Fruit fly (Drosophila melanogaster) whole organism, embryonic: ENCODE data around the gene Lcp65Aa.

ENCODE experiments used
- Abd-B ChIP-seq: fragments of 200-800 bp; sonication (Bioruptor generic); optimal IDR thresholded peaks from 2 replicates; lab custom pipeline; 2018; ENCODE audit warnings: missing biosample characterization, mild to moderate bottlenecking, missing genetic modification characterization, moderate library complexity
- Atf-2 ChIP-seq: fragments of 200-800 bp; sonication (Bioruptor generic); optimal IDR thresholded peaks from 2 replicates; lab custom pipeline; 2016; ENCODE audit warnings: missing biosample characterization, missing genetic modification characterization
- Bgb ChIP-seq: fragments of 200-800 bp; sonication (Bioruptor generic); IDR thresholded peaks from 2 replicates; pipeline ENCODE4 v1.3.6; 2022; ENCODE audit warnings: missing biosample characterization, missing genetic modification characterization; ENCODE audit not compliant: partially characterized antibody
- CG12744 ChIP-seq: fragments of 200-800 bp; sonication (Bioruptor generic); optimal IDR thresholded peaks from 2 replicates; lab custom pipeline; 2016; ENCODE audit warnings: missing biosample characterization, missing genetic modification characterization
- CG13624 ChIP-seq: fragments of 200-800 bp; sonication (Bioruptor generic); optimal IDR thresholded peaks from 2 replicates; lab custom pipeline; 2016; ENCODE audit warnings: missing biosample characterization, missing genetic modification characterization
- CG14050 ChIP-seq: fragments of 200-800 bp; sonication (Bioruptor generic); IDR thresholded peaks from 3 replicates; pipeline ENCODE4 v1.3.6; 2022; ENCODE audit warnings: missing biosample characterization, missing genetic modification characterization
- CG1529 ChIP-seq: fragments of 200-800 bp; sonication (Bioruptor generic); optimal IDR thresholded peaks from 3 replicates; lab custom pipeline; 2018; ENCODE audit warnings: missing biosample characterization, missing genetic modification characterization
- CG15696 ChIP-seq: fragments of 200-800 bp; sonication (Bioruptor generic); optimal IDR thresholded peaks from 2 replicates; lab custom pipeline; 2019; ENCODE audit warnings: missing biosample characterization, mild to moderate bottlenecking, missing genetic modification characterization, moderate library complexity
- CG17361 ChIP-seq: fragments of 200-800 bp; sonication (Bioruptor generic); IDR thresholded peaks from 3 replicates; pipeline ENCODE4 v1.3.6; 2022; ENCODE audit warnings: missing biosample characterization, missing genetic modification characterization
- CG17568 ChIP-seq: fragments of 200-800 bp; sonication (Bioruptor generic); optimal IDR thresholded peaks from 2 replicates; lab custom pipeline; 2018; ENCODE audit warnings: missing biosample characterization, mild to moderate bottlenecking, missing genetic modification characterization, moderate library complexity
- CG31365 ChIP-seq: fragments of 200-800 bp; sonication (Bioruptor generic); optimal IDR thresholded peaks from 2 replicates; lab custom pipeline; 2018; ENCODE audit warnings: missing biosample characterization, mild to moderate bottlenecking, missing genetic modification characterization
- CG32772 ChIP-seq: fragments of 200-800 bp; sonication (Bioruptor generic); IDR thresholded peaks from 2 replicates; pipeline ENCODE4 v1.3.6; 2022; ENCODE audit warnings: missing biosample characterization, missing genetic modification characterization
- CG33213 ChIP-seq: fragments of 200-800 bp; sonication (Bioruptor generic); optimal IDR thresholded peaks from 3 replicates; lab custom pipeline; 2016; ENCODE audit warnings: missing biosample characterization, missing genetic modification characterization
- CG5180 ChIP-seq: fragments of 200-800 bp; sonication (Bioruptor generic); optimal IDR thresholded peaks from 3 replicates; lab custom pipeline; 2017; ENCODE audit warnings: missing biosample characterization, missing genetic modification characterization, mild to moderate bottlenecking, moderate library complexity, missing genetic modification reagents
- CG6854 ChIP-seq: fragments of 200-800 bp; sonication (Bioruptor generic); optimal IDR thresholded peaks from 3 replicates; lab custom pipeline; 2017; ENCODE audit warnings: missing biosample characterization, mild to moderate bottlenecking, missing genetic modification characterization
- CG7271 ChIP-seq: fragments of 200-800 bp; sonication (Bioruptor generic); optimal IDR thresholded peaks from 2 replicates; lab custom pipeline; 2018; ENCODE audit warnings: missing biosample characterization, mild to moderate bottlenecking, missing genetic modification characterization, moderate library complexity
- CG7372 ChIP-seq: fragments of 200-800 bp; sonication (Bioruptor generic); IDR thresholded peaks from 2 replicates; pipeline ENCODE4 v1.3.6; 2022; ENCODE audit warnings: missing biosample characterization, missing genetic modification characterization
- Doc3 ChIP-seq: fragments of 200-800 bp; sonication (Bioruptor generic); IDR thresholded peaks from 3 replicates; pipeline ENCODE4 v1.3.6; 2022; ENCODE audit warnings: missing biosample characterization, missing genetic modification characterization; ENCODE audit not compliant: partially characterized antibody
- H15 ChIP-seq: fragments of 200-800 bp; sonication (Bioruptor generic); IDR thresholded peaks from 3 replicates; pipeline ENCODE4 v1.3.6; 2022; ENCODE audit warnings: missing biosample characterization, missing genetic modification characterization
- Jarid2 ChIP-seq: fragments of 200-800 bp; sonication (Bioruptor generic); optimal IDR thresholded peaks from 3 replicates; lab custom pipeline; 2017; ENCODE audit warnings: mild to moderate bottlenecking, missing biosample characterization, missing genetic modification reagents, missing genetic modification characterization
- MESR4 ChIP-seq: fragments of 200-800 bp; sonication (Bioruptor generic); optimal IDR thresholded peaks from 2 replicates; lab custom pipeline; 2018; ENCODE audit warnings: missing biosample characterization, mild to moderate bottlenecking, missing genetic modification characterization, moderate library complexity
- NK7.1 ChIP-seq: fragments of 200-800 bp; sonication (Bioruptor generic); optimal IDR thresholded peaks from 3 replicates; lab custom pipeline; 2016; ENCODE audit warnings: missing biosample characterization, missing genetic modification characterization
- Ravus ChIP-seq: fragments of 200-800 bp; sonication (Bioruptor generic); IDR thresholded peaks from 2 replicates; pipeline ENCODE4 v1.3.6; 2022; ENCODE audit warnings: missing biosample characterization, missing genetic modification characterization
- bowl ChIP-seq: fragments of 200-800 bp; sonication (Bioruptor generic); IDR thresholded peaks from 2 replicates; pipeline ENCODE4 v1.3.6; 2022; ENCODE audit warnings: missing biosample characterization, missing genetic modification characterization
- chif ChIP-seq, 2 experiments: fragments of 200-800 bp; sonication (Bioruptor generic); optimal IDR thresholded peaks; 3 replicates each; lab custom pipeline; 2016; ENCODE audit warnings: missing biosample characterization in 2 of 2, missing genetic modification characterization in 2 of 2
- chinmo ChIP-seq: fragments of 200-800 bp; sonication (Bioruptor generic); IDR thresholded peaks from 4 replicates; pipeline ENCODE4 v1.3.6; 2022; ENCODE audit warnings: missing biosample characterization, missing genetic modification characterization; ENCODE audit not compliant: partially characterized antibody
- chn ChIP-seq: fragments of 200-800 bp; sonication (Bioruptor generic); optimal IDR thresholded peaks from 2 replicates; lab custom pipeline; 2016; ENCODE audit warnings: missing biosample characterization, missing genetic modification characterization
- gcm2 ChIP-seq: fragments of 200-800 bp; sonication (Bioruptor generic); optimal IDR thresholded peaks from 2 replicates; lab custom pipeline; 2016; ENCODE audit warnings: missing biosample characterization, missing genetic modification characterization
- gsb ChIP-seq: fragments of 200-800 bp; sonication (Bioruptor generic); IDR thresholded peaks from 2 replicates; pipeline ENCODE4 v1.3.6; 2022; ENCODE audit warnings: missing biosample characterization, missing genetic modification characterization
- gsb-n ChIP-seq: fragments of 200-800 bp; sonication (Bioruptor generic); optimal IDR thresholded peaks from 3 replicates; lab custom pipeline; 2018; ENCODE audit warnings: missing biosample characterization, mild to moderate bottlenecking, missing genetic modification characterization
- inv ChIP-seq: fragments of 200-800 bp; sonication (Bioruptor generic); IDR thresholded peaks from 2 replicates; pipeline ENCODE4 v1.3.6; 2022; ENCODE audit warnings: missing biosample characterization, missing genetic modification characterization; ENCODE audit not compliant: partially characterized antibody
- lov ChIP-seq, 2 experiments: fragments of 200-800 bp in 1 of 2; fragments of >200 bp in 1 of 2; sonication (Bioruptor generic) in 1 of 2; IDR thresholded peaks in 1 of 2; optimal IDR thresholded peaks in 1 of 2; 2 replicates in 1 of 2; 3 replicates in 1 of 2; pipeline versions ENCODE4 v1.3.6 to Lab custom; 2017 to 2022; ENCODE audit warnings: missing biosample characterization in 1 of 2, missing genetic modification characterization in 1 of 2
- mam ChIP-seq: fragments of 200-800 bp; sonication (Bioruptor generic); optimal IDR thresholded peaks from 3 replicates; lab custom pipeline; 2016; ENCODE audit warnings: missing biosample characterization, missing genetic modification characterization
- mirr ChIP-seq: fragments of 200-800 bp; sonication (Bioruptor generic); optimal IDR thresholded peaks from 3 replicates; lab custom pipeline; 2018; ENCODE audit warnings: missing biosample characterization, mild to moderate bottlenecking, missing genetic modification characterization
- nerfin-1 ChIP-seq: fragments of 200-800 bp; sonication (Bioruptor generic); optimal IDR thresholded peaks from 3 replicates; lab custom pipeline; 2019; ENCODE audit warnings: missing biosample characterization, mild to moderate bottlenecking, missing genetic modification characterization, moderate library complexity
- pb ChIP-seq: fragments of 200-800 bp; sonication (Bioruptor generic); optimal IDR thresholded peaks from 3 replicates; lab custom pipeline; 2016; ENCODE audit warnings: missing biosample characterization, missing genetic modification characterization
- pita ChIP-seq: fragments of 200-800 bp; sonication (Bioruptor generic); optimal IDR thresholded peaks from 2 replicates; lab custom pipeline; 2017; ENCODE audit warnings: missing biosample characterization, mild to moderate bottlenecking, missing genetic modification characterization
- pnt ChIP-seq: fragments of 200-800 bp; sonication (Bioruptor generic); optimal IDR thresholded peaks from 3 replicates; lab custom pipeline; 2016; ENCODE audit warnings: missing biosample characterization, missing genetic modification characterization
- pum ChIP-seq: fragments of 200-800 bp; sonication (Bioruptor generic); optimal IDR thresholded peaks from 2 replicates; lab custom pipeline; 2016; ENCODE audit warnings: missing biosample characterization, missing genetic modification characterization
- scrt ChIP-seq: fragments of 200-800 bp; sonication (Bioruptor generic); optimal IDR thresholded peaks from 2 replicates; lab custom pipeline; 2018; ENCODE audit warnings: missing biosample characterization, mild to moderate bottlenecking, missing genetic modification characterization, moderate library complexity
- shn ChIP-seq: fragments of 200-800 bp; sonication (Bioruptor generic); optimal IDR thresholded peaks from 3 replicates; lab custom pipeline; 2016; ENCODE audit warnings: missing biosample characterization, missing genetic modification characterization
- sna ChIP-seq: fragments of 200-800 bp; sonication (Bioruptor generic); IDR thresholded peaks from 2 replicates; pipeline ENCODE4 v1.3.6; 2022; ENCODE audit warnings: missing biosample characterization, missing genetic modification characterization; ENCODE audit not compliant: partially characterized antibody
- so ChIP-seq: fragments of 200-800 bp; sonication (Bioruptor generic); IDR thresholded peaks from 3 replicates; pipeline ENCODE4 v1.3.6; 2022; ENCODE audit warnings: missing biosample characterization, missing genetic modification characterization
- stc ChIP-seq: fragments of 200-800 bp; sonication (Bioruptor generic); IDR thresholded peaks from 2 replicates; pipeline ENCODE4 v1.3.6; 2022; ENCODE audit warnings: missing biosample characterization, missing genetic modification characterization
- tap ChIP-seq: fragments of 200-800 bp; optimal IDR thresholded peaks from 3 replicates; lab custom pipeline; 2019; ENCODE audit warnings: missing biosample characterization, mild to moderate bottlenecking, missing genetic modification characterization, moderate library complexity
- usp ChIP-seq: fragments of >200 bp; optimal IDR thresholded peaks from 2 replicates; lab custom pipeline; 2017; ENCODE audit warnings: missing biosample characterization, missing genetic modification characterization
- wdn ChIP-seq: fragments of 200-800 bp; sonication (Bioruptor generic); IDR thresholded peaks from 2 replicates; pipeline ENCODE4 v1.3.6; 2022; ENCODE audit warnings: missing biosample characterization, missing genetic modification characterization
- zfh2 ChIP-seq: fragments of 200-800 bp; sonication (Bioruptor generic); optimal IDR thresholded peaks from 2 replicates; lab custom pipeline; 2016; ENCODE audit warnings: missing biosample characterization, missing genetic modification characterization

Lcp65Aa gene

DNA sequence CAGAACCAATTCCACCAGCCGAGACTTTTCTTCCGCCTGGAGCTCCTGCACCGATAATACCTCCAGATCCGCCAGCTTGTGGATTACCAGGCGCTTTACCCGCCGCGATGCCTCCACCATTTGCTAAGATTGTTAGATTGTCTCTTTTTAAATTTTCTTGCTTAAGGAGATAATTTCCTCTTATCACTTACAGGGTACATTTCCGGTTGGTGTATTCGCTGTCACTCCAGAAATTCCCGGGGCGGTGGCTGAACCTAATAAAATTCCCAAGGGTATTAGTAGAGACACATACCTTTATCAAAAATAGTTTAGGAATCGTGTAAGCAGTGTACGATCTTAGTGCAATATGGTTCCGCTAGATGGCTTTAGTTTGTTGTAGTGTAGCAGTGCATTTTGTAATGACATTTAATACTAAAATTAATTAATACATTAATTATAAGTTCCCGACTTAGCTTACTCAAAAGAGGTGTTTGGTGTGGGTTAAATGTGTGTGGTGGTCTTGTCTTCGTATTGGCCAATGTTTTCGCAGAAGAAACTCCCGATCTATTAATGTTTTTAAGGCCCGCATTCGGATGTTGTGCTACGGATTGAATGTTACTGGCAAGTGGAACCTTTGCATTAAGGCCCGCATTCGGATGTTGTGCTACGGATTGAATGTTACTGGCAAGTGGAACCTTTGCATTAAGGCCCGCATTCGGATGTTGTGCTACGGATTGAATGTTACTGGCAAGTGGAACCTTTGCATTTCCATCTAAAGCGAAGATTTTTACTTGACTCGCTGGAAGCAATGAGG is 26.3 kb upstream of the Lcp65Aa start (continued):
- TF ChIP-seq tap (tag; lab: Kevin White, UChicago) (peak; percentile 62), mam (GFP tag; lab: Kevin White, UChicago) (peak; percentile 79), Ravus (GFP tag; lab: Robert Waterston, UW) (no peak; the same call in 1 of the 2 replicates), mirr (GFP tag; lab: Kevin White, UChicago) (peak; percentile 84), shn (GFP tag; lab: Kevin White, UChicago) (peak; percentile 50), CG32772 (GFP tag; lab: Robert Waterston, UW) (no peak; the same call in 1 of the 2 replicates), CG31365 (tag; lab: Kevin White, UChicago) (peak; percentile 96), lov (optimal IDR thresholded peaks at IDR 0.05; lab: Kevin White, UChicago) (no peak), lov (GFP tag; IDR thresholded peaks at IDR 0.05; lab: Robert Waterston, UW) (peak; percentile 97), H15 (GFP tag; lab: Robert Waterston, UW) (peak; percentile 83), CG17568 (GFP tag; lab: Kevin White, UChicago) (peak; percentile 79), usp (GFP tag; lab: Kevin White, UChicago) (no peak), CG14050 (GFP tag; lab: Robert Waterston, UW) (peak; percentile 79), scrt (GFP tag; lab: Kevin White, UChicago) (peak; percentile 76), zfh2 (GFP tag; lab: Kevin White, UChicago) (no peak), gsb-n (peak; percentile 63), pb (GFP tag; lab: Kevin White, UChicago) (peak; percentile 84), CG5180 (peak; percentile 39), CG1529 (GFP tag; lab: Kevin White, UChicago) (peak; percentile 46), CG13624 (GFP tag; lab: Kevin White, UChicago) (peak; percentile 13), pum (GFP tag; lab: Kevin White, UChicago) (no peak), nerfin-1 (tag; lab: Kevin White, UChicago) (peak; percentile 72), inv (no peak), sna (GFP tag; lab: Robert Waterston, UW) (no peak; the same call in 1 of the 2 replicates), CG12744 (no peak), MESR4 (GFP tag; lab: Kevin White, UChicago) (peak; percentile 18), pnt (GFP tag; lab: Kevin White, UChicago) (no peak), Bgb (GFP tag; lab: Robert Waterston, UW) (peak; percentile 22; the same call in 1 of the 2 replicates), stc (peak; percentile 89), CG33213 (GFP tag; lab: Kevin White, UChicago) (peak; percentile 82), CG7372 (peak; percentile 83), Doc3 (GFP tag; lab: Robert Waterston, UW) (no peak), chif (GFP tag; optimal IDR thresholded peaks at IDR 0.05; lab: Kevin White, UChicago) (peak; percentile 8 to 62), gsb (GFP tag; lab: Robert Waterston, UW) (peak; percentile 64), wdn (GFP tag; lab: Robert Waterston, UW) (peak; percentile 49; the same call in 1 of the 2 replicates), so (GFP tag; lab: Robert Waterston, UW) (peak; percentile 76; the same call in 2 of the 3 replicates), CG17361 (GFP tag; lab: Robert Waterston, UW) (peak; percentile 66), CG6854 (GFP tag; lab: Kevin White, UChicago) (peak; percentile 75), gcm2 (GFP tag; lab: Kevin White, UChicago) (no peak), CG15696 (tag; lab: Kevin White, UChicago) (peak; percentile 35), pita (GFP tag; lab: Kevin White, UChicago) (peak; percentile 74), Abd-B (peak; percentile 5), CG7271 (tag; lab: Kevin White, UChicago) (peak; percentile 87), NK7.1 (GFP tag; lab: Kevin White, UChicago) (peak; percentile 79), chn (GFP tag; lab: Kevin White, UChicago) (no peak), Jarid2 (GFP tag; lab: Kevin White, UChicago) (peak; percentile 58), bowl (GFP tag; lab: Robert Waterston, UW) (peak; percentile 61; the same call in 1 of the 2 replicates), chinmo (GFP tag; lab: Robert Waterston, UW) (no peak), Atf-2 (GFP tag; lab: Kevin White, UChicago) (no peak)
